Fruit fly (Drosophila melanogaster): Measurements from ENCODE around the gene CG10598.
A peak's percentile ranks its signal among the peaks of the same experiment; 100 is the strongest.

CG10598 gene

dm6 chrX:17223715-17224114, 3.0 kb downstream of the CG10598 start, which contains the start of gene CG34327:
CG34327 (minus strand) TSS chrX:17223815.
- no peak for TF ChIP-seq eg (GFP tag; IDR thresholded peaks at IDR 0.05)
- no peak for TF ChIP-seq lz (GFP tag; optimal IDR thresholded peaks at IDR 0.05)
- no peak for TF ChIP-seq CG4318 (GFP tag; optimal IDR thresholded peaks at IDR 0.05)
- TF ChIP-seq ss (GFP tag; optimal IDR thresholded peaks at IDR 0.05): no peak

DNA sequence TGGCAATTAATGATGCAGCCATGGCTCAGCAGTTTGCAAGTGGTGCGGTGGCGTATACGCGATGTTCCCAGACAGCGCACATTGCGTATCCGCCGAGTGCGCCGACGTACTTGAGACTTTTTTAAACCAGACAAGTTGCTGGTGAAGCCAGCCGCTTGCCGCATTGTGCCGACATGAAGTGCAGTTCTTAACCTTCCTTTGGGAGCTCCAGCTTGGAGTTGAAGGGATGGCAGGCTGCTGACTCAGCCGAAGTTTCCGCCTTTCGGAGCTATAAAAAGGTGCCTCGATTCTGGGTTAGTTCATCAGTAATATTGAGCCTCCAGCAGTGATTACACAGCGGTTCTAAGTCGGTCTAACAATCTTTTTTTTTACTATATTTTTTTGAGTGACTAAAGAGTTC, 5.5 kb downstream of the CG10598 start, which contains the start of gene CG5172:
Gene CG5172 (plus strand): TSS at position 301 of the 400 bp plus-strand sequence.
- TF ChIP-seq fd59A (GFP tag; optimal IDR thresholded peaks at IDR 0.05) (no peak), CG4318 (GFP tag; optimal IDR thresholded peaks at IDR 0.05) (no peak), Eip93F (GFP tag; optimal IDR thresholded peaks at IDR 0.05) (no peak), CG6163 (GFP tag; IDR thresholded peaks at IDR 0.05) (no peak), CG16779 (tag; optimal IDR thresholded peaks at IDR 0.05) (no peak), CG8319 (GFP tag; optimal IDR thresholded peaks at IDR 0.05) (no peak), Blimp-1 (GFP tag; optimal IDR thresholded peaks at IDR 0.05) (no peak), CG11294 (GFP tag; IDR thresholded peaks at IDR 0.05) (no peak), CG34406 (GFP tag; optimal IDR thresholded peaks at IDR 0.05) (no peak), fd85E (GFP tag; optimal IDR thresholded peaks at IDR 0.05) (no peak), Sox15 (GFP tag; optimal IDR thresholded peaks at IDR 0.05) (no peak), spab (GFP tag; optimal IDR thresholded peaks at IDR 0.05) (no peak), net (GFP tag; optimal IDR thresholded peaks at IDR 0.05) (no peak), Ets21C (GFP tag; optimal IDR thresholded peaks at IDR 0.05) (no peak), cyc (GFP tag; optimal IDR thresholded peaks at IDR 0.05) (no peak), CG11762 (GFP tag; optimal IDR thresholded peaks at IDR 0.05; ENCODE audit: insufficient read depth) (no peak), svp (GFP tag) (no peak), Ets96B (tag; optimal IDR thresholded peaks at IDR 0.05) (no peak)

dm6 chrX:17218232-17218951, 8.3 kb downstream of the CG10598 start, which contains the start of gene CG12998:
CG12998 (plus strand) TSS chrX:17218667.
- no peak for TF ChIP-seq CG4318 (GFP tag; optimal IDR thresholded peaks at IDR 0.05)
- no peak for TF ChIP-seq CG16779 (tag; optimal IDR thresholded peaks at IDR 0.05)
- TF ChIP-seq CG31627 (GFP tag; optimal IDR thresholded peaks at IDR 0.05): no peak
- no peak for TF ChIP-seq Hr39 (GFP tag; optimal IDR thresholded peaks at IDR 0.05)
- TF ChIP-seq CG32006 (GFP tag; optimal IDR thresholded peaks at IDR 0.05): peak; percentile 53
- peak; percentile 33 for TF ChIP-seq acj6 (GFP tag; optimal IDR thresholded peaks at IDR 0.05)
- peak; percentile 13 for TF ChIP-seq CG10631 (GFP tag; optimal IDR thresholded peaks at IDR 0.05)
- no peak for TF ChIP-seq lz (GFP tag; optimal IDR thresholded peaks at IDR 0.05)
- TF ChIP-seq CG1621 (tag; optimal IDR thresholded peaks at IDR 0.05): peak; percentile 15
- peak; percentile 45 for TF ChIP-seq CG10669 (GFP tag; optimal IDR thresholded peaks at IDR 0.05)
- TF ChIP-seq pdm3 (GFP tag; optimal IDR thresholded peaks at IDR 0.05): peak; percentile 49
- TF ChIP-seq CG8632 (GFP tag; optimal IDR thresholded peaks at IDR 0.05): peak; percentile 29
- TF ChIP-seq Sox14 (GFP tag; optimal IDR thresholded peaks at IDR 0.05): no peak
- TF ChIP-seq Eip75B (GFP tag; optimal IDR thresholded peaks at IDR 0.05): no peak
- TF ChIP-seq ss (GFP tag; optimal IDR thresholded peaks at IDR 0.05): peak in 1 of 2 experiments; percentile 64
- peak; percentile 17 for TF ChIP-seq fd59A (GFP tag; optimal IDR thresholded peaks at IDR 0.05)
- peak; percentile 24 for TF ChIP-seq achi (GFP tag; optimal IDR thresholded peaks at IDR 0.05)
- no peak for TF ChIP-seq CG11294 (GFP tag; IDR thresholded peaks at IDR 0.05)
- TF ChIP-seq CG6792 (GFP tag; optimal IDR thresholded peaks at IDR 0.05): peak; percentile 11
- peak; percentile 38 for TF ChIP-seq OdsH (GFP tag; optimal IDR thresholded peaks at IDR 0.05)
- no peak for TF ChIP-seq topi (GFP tag; optimal IDR thresholded peaks at IDR 0.05)
- TF ChIP-seq CG8119 (GFP tag; IDR thresholded peaks at IDR 0.05): peak; percentile 40; the same call in 2 of the 3 replicates
- peak; percentile 45 for TF ChIP-seq net (GFP tag; optimal IDR thresholded peaks at IDR 0.05)
- TF ChIP-seq Lpt (GFP tag; optimal IDR thresholded peaks at IDR 0.05): no peak
- TF ChIP-seq Blimp-1 (GFP tag; optimal IDR thresholded peaks at IDR 0.05): no peak
- peak; percentile 8 for TF ChIP-seq CG11762 (GFP tag; optimal IDR thresholded peaks at IDR 0.05; ENCODE audit: insufficient read depth)
- no peak for TF ChIP-seq CG6854 (GFP tag; optimal IDR thresholded peaks at IDR 0.05)
- TF ChIP-seq fkh (GFP tag; optimal IDR thresholded peaks at IDR 0.05): no peak
- TF ChIP-seq Hr4 (GFP tag; optimal IDR thresholded peaks at IDR 0.05): peak; percentile 38
- TF ChIP-seq CG3032 (tag; optimal IDR thresholded peaks at IDR 0.05): no peak
- TF ChIP-seq Eip93F (GFP tag; optimal IDR thresholded peaks at IDR 0.05): no peak
- TF ChIP-seq cyc (GFP tag; optimal IDR thresholded peaks at IDR 0.05): no peak
- no peak for TF ChIP-seq Met (GFP tag; optimal IDR thresholded peaks at IDR 0.05)
- peak; percentile 64 for TF ChIP-seq CG6163 (GFP tag; IDR thresholded peaks at IDR 0.05)
- no peak for TF ChIP-seq fd85E (GFP tag; optimal IDR thresholded peaks at IDR 0.05)
- peak; percentile 34 for TF ChIP-seq Ets96B (tag; optimal IDR thresholded peaks at IDR 0.05)
- TF ChIP-seq Smox (GFP tag; optimal IDR thresholded peaks at IDR 0.05): no peak
- TF ChIP-seq CG6808 (GFP tag; optimal IDR thresholded peaks at IDR 0.05): peak; percentile 25
